Fruit fly (Drosophila melanogaster) whole organism, prepupa: ENCODE data around the gene CG4074.

Source experiments
- CG31627 ChIP-seq: fragments of 200-800 bp; sonication (Bioruptor generic); optimal IDR thresholded peaks from 3 replicates; lab custom pipeline; 2016; ENCODE audit warnings: missing biosample characterization, missing genetic modification characterization
- CG32006 ChIP-seq: fragments of 200-800 bp; sonication (Bioruptor generic); optimal IDR thresholded peaks from 3 replicates; lab custom pipeline; 2017; ENCODE audit warnings: missing biosample characterization, mild to moderate bottlenecking, missing genetic modification characterization
- Eip78C ChIP-seq: fragments of 200-800 bp; sonication (Bioruptor generic); peaks from one replicate; lab custom pipeline; 2016; ENCODE audit warnings: missing biosample characterization, missing genetic modification characterization
- fkh ChIP-seq: fragments of 200-800 bp; sonication (Bioruptor generic); optimal IDR thresholded peaks from 3 replicates; lab custom pipeline; 2017; ENCODE audit warnings: missing biosample characterization, mild to moderate bottlenecking, missing genetic modification characterization, moderate library complexity

CG4074 gene

dm6 chr3L:20719100-20719499, 50.2 kb downstream of the CG4074 start, which contains the start of gene cmpy:
Gene cmpy, minus strand, starts transcription at chr3L:20719200.
- TF ChIP-seq fkh, result no peak
- no peak for TF ChIP-seq Eip78C
- TF ChIP-seq CG31627 (GFP tag; lab: Kevin White, UChicago), result no peak
- TF ChIP-seq CG32006 (GFP tag; lab: Kevin White, UChicago), result peak; percentile 16
